Fruit fly (Drosophila melanogaster) whole organism, embryonic: ENCODE measurements around the gene CG31548.

Experiments
- B-H1 ChIP-seq: fragments of 200-800 bp; sonication (Bioruptor generic); IDR thresholded peaks from 3 replicates; pipeline ENCODE4 v1.3.6; 2022; ENCODE audit warnings: missing biosample characterization, missing genetic modification characterization
- CG10147 ChIP-seq: fragments of 200-800 bp; sonication (Bioruptor generic); optimal IDR thresholded peaks from 2 replicates; lab custom pipeline; 2019; ENCODE audit warnings: missing biosample characterization, mild to moderate bottlenecking, missing genetic modification characterization, moderate library complexity
- CG10431 ChIP-seq: fragments of 200-800 bp; sonication (Bioruptor generic); optimal IDR thresholded peaks from 3 replicates; lab custom pipeline; 2018; ENCODE audit warnings: missing biosample characterization, mild to moderate bottlenecking, missing genetic modification characterization
- CG11560 ChIP-seq: fragments of 200-800 bp; sonication (Bioruptor generic); IDR thresholded peaks from 3 replicates; pipeline ENCODE4 v1.3.6; 2022; ENCODE audit warnings: missing biosample characterization, missing genetic modification characterization
- CG12236 ChIP-seq: fragments of 200-800 bp; sonication (Bioruptor generic); optimal IDR thresholded peaks from 2 replicates; lab custom pipeline; 2016; ENCODE audit warnings: missing biosample characterization, missing genetic modification characterization
- CG12744 ChIP-seq: fragments of 200-800 bp; sonication (Bioruptor generic); optimal IDR thresholded peaks from 2 replicates; lab custom pipeline; 2016; ENCODE audit warnings: missing biosample characterization, missing genetic modification characterization
- CG13296 ChIP-seq: fragments of 200-800 bp; sonication (Bioruptor generic); optimal IDR thresholded peaks from 3 replicates; lab custom pipeline; 2018; ENCODE audit warnings: missing biosample characterization, mild to moderate bottlenecking, missing genetic modification characterization
- CG14710 ChIP-seq: fragments of 200-800 bp; sonication (Bioruptor generic); optimal IDR thresholded peaks from 3 replicates; lab custom pipeline; 2019; ENCODE audit warnings: missing biosample characterization, mild to moderate bottlenecking, missing genetic modification characterization, moderate library complexity
- CG15011 ChIP-seq: fragments of 200-800 bp; sonication (Bioruptor generic); optimal IDR thresholded peaks from 3 replicates; lab custom pipeline; 2018; ENCODE audit warnings: missing biosample characterization, mild to moderate bottlenecking, missing genetic modification characterization
- CG15073 ChIP-seq: fragments of 200-800 bp; sonication (Bioruptor generic); optimal IDR thresholded peaks from 2 replicates; lab custom pipeline; 2016; ENCODE audit warnings: missing biosample characterization, missing genetic modification characterization
- CG16815 ChIP-seq: fragments of 200-800 bp; sonication (Bioruptor generic); optimal IDR thresholded peaks from 3 replicates; lab custom pipeline; 2017; ENCODE audit warnings: missing biosample characterization, mild to moderate bottlenecking, missing genetic modification characterization
- CG17359 ChIP-seq: fragments of 200-800 bp; sonication (Bioruptor generic); optimal IDR thresholded peaks from 3 replicates; lab custom pipeline; 2018; ENCODE audit warnings: missing biosample characterization, mild to moderate bottlenecking, missing genetic modification characterization, moderate library complexity
- CG2678 ChIP-seq: fragments of 200-800 bp; sonication (Bioruptor generic); optimal IDR thresholded peaks from 3 replicates; lab custom pipeline; 2019; ENCODE audit warnings: missing biosample characterization, mild to moderate bottlenecking, missing genetic modification characterization, moderate library complexity
- CG2889 ChIP-seq: fragments of 200-800 bp; sonication (Bioruptor generic); IDR thresholded peaks from 3 replicates; pipeline ENCODE4 v1.3.6; 2022; ENCODE audit warnings: missing biosample characterization, missing genetic modification characterization
- CG31224 ChIP-seq: fragments of 200-800 bp; sonication (Bioruptor generic); IDR thresholded peaks from 2 replicates; pipeline ENCODE4 v1.3.6; 2022; ENCODE audit warnings: missing biosample characterization, missing genetic modification characterization
- CG32532 ChIP-seq: fragments of 200-800 bp; sonication (Bioruptor generic); IDR thresholded peaks from 2 replicates; pipeline ENCODE4 v1.3.6; 2022; ENCODE audit warnings: missing biosample characterization, missing genetic modification characterization
- CG3281 ChIP-seq: fragments of 200-800 bp; sonication (Bioruptor generic); optimal IDR thresholded peaks from 3 replicates; lab custom pipeline; 2017; ENCODE audit warnings: missing biosample characterization, mild to moderate bottlenecking, missing genetic modification characterization
- CG33557 ChIP-seq: fragments of 200-800 bp; sonication (Bioruptor generic); optimal IDR thresholded peaks from 2 replicates; lab custom pipeline; 2019; ENCODE audit warnings: missing biosample characterization, mild to moderate bottlenecking, missing genetic modification characterization, moderate library complexity
- CG3847 ChIP-seq: fragments of 200-800 bp; sonication (Bioruptor generic); IDR thresholded peaks from 2 replicates; pipeline ENCODE4 v1.3.6; 2022; ENCODE audit warnings: missing biosample characterization, missing genetic modification characterization
- CG7786 ChIP-seq: fragments of 200-800 bp; sonication (Bioruptor generic); optimal IDR thresholded peaks from 2 replicates; lab custom pipeline; 2016; ENCODE audit warnings: missing biosample characterization, missing genetic modification characterization
- CG7987 ChIP-seq: fragments of 200-800 bp; sonication (Bioruptor generic); optimal IDR thresholded peaks from 2 replicates; lab custom pipeline; 2018; ENCODE audit warnings: missing biosample characterization, mild to moderate bottlenecking, missing genetic modification characterization, moderate library complexity
- CG8765 ChIP-seq: fragments of 200-800 bp; sonication (Bioruptor generic); IDR thresholded peaks from 2 replicates; pipeline ENCODE4 v1.3.6; 2022; ENCODE audit warnings: missing biosample characterization, missing genetic modification characterization
- CG9727 ChIP-seq: fragments of 200-800 bp; sonication (Bioruptor generic); optimal IDR thresholded peaks from 3 replicates; lab custom pipeline; 2017; ENCODE audit warnings: missing biosample characterization, mild to moderate bottlenecking, missing genetic modification characterization
- Fer1 ChIP-seq: fragments of 200-800 bp; sonication (Bioruptor generic); optimal IDR thresholded peaks from 2 replicates; lab custom pipeline; 2017; ENCODE audit warnings: missing biosample characterization, mild to moderate bottlenecking, missing genetic modification characterization
- Fer2 ChIP-seq: fragments of 200-800 bp; sonication (Bioruptor generic); optimal IDR thresholded peaks from 2 replicates; lab custom pipeline; 2018; ENCODE audit warnings: missing biosample characterization, mild to moderate bottlenecking, missing genetic modification characterization, moderate library complexity
- HmgD ChIP-seq: fragments of 200-800 bp; sonication (Bioruptor generic); optimal IDR thresholded peaks from 3 replicates; lab custom pipeline; 2016; ENCODE audit warnings: missing biosample characterization, missing genetic modification characterization
- Hr3 ChIP-seq: fragments of 200-800 bp; sonication (Bioruptor generic); optimal IDR thresholded peaks from 3 replicates; lab custom pipeline; 2016; ENCODE audit warnings: missing biosample characterization, missing genetic modification characterization
- Hr51 ChIP-seq, 2 experiments: fragments of 200-800 bp; sonication (Bioruptor generic); optimal IDR thresholded peaks; 2 replicates in 1 of 2; 3 replicates in 1 of 2; lab custom pipeline; 2016 to 2018; ENCODE audit warnings: missing biosample characterization in 2 of 2, missing genetic modification characterization in 2 of 2, mild to moderate bottlenecking in 1 of 2, moderate library complexity in 1 of 2
- MTF-1 ChIP-seq: fragments of 200-800 bp; sonication (Bioruptor generic); optimal IDR thresholded peaks from 2 replicates; lab custom pipeline; 2018; ENCODE audit warnings: missing biosample characterization, mild to moderate bottlenecking, missing genetic modification characterization, borderline replicate concordance
- Med ChIP-seq: fragments of 200-800 bp; sonication (Bioruptor generic); peaks from one replicate; lab custom pipeline; 2016; ENCODE audit warnings: missing biosample characterization, missing genetic modification characterization, mild to moderate bottlenecking, inconsistent platforms, moderate library complexity
- Myb ChIP-seq: fragments of 200-800 bp; sonication (Bioruptor generic); optimal IDR thresholded peaks from 2 replicates; lab custom pipeline; 2016; ENCODE audit warnings: missing biosample characterization, missing genetic modification characterization
- Poxn ChIP-seq: fragments of 200-800 bp; sonication (Bioruptor generic); IDR thresholded peaks from 2 replicates; pipeline ENCODE4 v1.3.6; 2022; ENCODE audit warnings: missing biosample characterization, missing genetic modification characterization
- Ptx1 ChIP-seq: fragments of 200-800 bp; sonication (Bioruptor generic); IDR thresholded peaks from 2 replicates; pipeline ENCODE4 v1.3.6; 2022; ENCODE audit warnings: missing biosample characterization, missing genetic modification characterization
- Sin3A ChIP-seq: fragments of >200 bp; optimal IDR thresholded peaks from 2 replicates; lab custom pipeline; 2018
- YL-1 ChIP-seq: fragments of 200-800 bp; sonication (Bioruptor generic); optimal IDR thresholded peaks from 3 replicates; lab custom pipeline; 2017; ENCODE audit warnings: missing biosample characterization, mild to moderate bottlenecking, missing genetic modification characterization
- bigmax ChIP-seq: fragments of 200-800 bp; sonication (Bioruptor generic); optimal IDR thresholded peaks from 2 replicates; lab custom pipeline; 2018; ENCODE audit warnings: missing biosample characterization, mild to moderate bottlenecking, missing genetic modification characterization
- cas ChIP-seq: fragments of 200-800 bp; sonication (Bioruptor generic); IDR thresholded peaks from 2 replicates; pipeline ENCODE4 v1.3.6; 2022; ENCODE audit warnings: missing biosample characterization, missing genetic modification characterization
- corto ChIP-seq: fragments of 200-800 bp; sonication (Bioruptor generic); optimal IDR thresholded peaks from 2 replicates; lab custom pipeline; 2016; ENCODE audit warnings: missing biosample characterization, mild to moderate bottlenecking, missing genetic modification characterization, moderate library complexity
- dan ChIP-seq: fragments of 200-800 bp; sonication (Bioruptor generic); IDR thresholded peaks from 2 replicates; pipeline ENCODE4 v1.3.6; 2022; ENCODE audit warnings: missing biosample characterization, missing genetic modification characterization
- gem ChIP-seq: fragments of 200-800 bp; sonication (Bioruptor generic); optimal IDR thresholded peaks from 2 replicates; lab custom pipeline; 2019; ENCODE audit warnings: missing biosample characterization, mild to moderate bottlenecking, missing genetic modification characterization, moderate library complexity
- gsb ChIP-seq: fragments of 200-800 bp; sonication (Bioruptor generic); IDR thresholded peaks from 2 replicates; pipeline ENCODE4 v1.3.6; 2022; ENCODE audit warnings: missing biosample characterization, missing genetic modification characterization
- jumu ChIP-seq: fragments of 200-800 bp; sonication (Bioruptor generic); optimal IDR thresholded peaks from 3 replicates; lab custom pipeline; 2016; ENCODE audit warnings: missing biosample characterization, missing genetic modification characterization
- p53 ChIP-seq: fragments of 200-800 bp; sonication (Bioruptor generic); optimal IDR thresholded peaks from 2 replicates; lab custom pipeline; 2016; ENCODE audit warnings: missing biosample characterization, missing genetic modification characterization
- pho ChIP-seq: fragments of 200-800 bp; sonication (Bioruptor generic); optimal IDR thresholded peaks from 2 replicates; lab custom pipeline; 2016; ENCODE audit warnings: missing biosample characterization, missing genetic modification characterization
- pros ChIP-seq: fragments of 200-800 bp; sonication (Bioruptor generic); optimal IDR thresholded peaks from 3 replicates; lab custom pipeline; 2019; ENCODE audit warnings: missing biosample characterization, mild to moderate bottlenecking, missing genetic modification characterization, moderate library complexity
- slbo ChIP-seq: fragments of 200-800 bp; sonication (Bioruptor generic); IDR thresholded peaks from 2 replicates; pipeline ENCODE4 v1.3.6; 2022; ENCODE audit warnings: missing biosample characterization, missing genetic modification characterization
- sob ChIP-seq: fragments of 200-800 bp; sonication (Bioruptor generic); IDR thresholded peaks from 2 replicates; pipeline ENCODE4 v1.3.6; 2022; ENCODE audit warnings: missing biosample characterization, missing genetic modification characterization
- ssp ChIP-seq: fragments of 200-800 bp; sonication (Bioruptor generic); IDR thresholded peaks from 2 replicates; pipeline ENCODE4 v1.3.6; 2022; ENCODE audit warnings: missing biosample characterization, missing genetic modification characterization
- tll ChIP-seq, 2 experiments: fragments of 200-800 bp in 1 of 2; fragments of >200 bp in 1 of 2; sonication (Bioruptor generic) in 1 of 2; optimal IDR thresholded peaks; 2 replicates each; lab custom pipeline; 2017 to 2019; ENCODE audit warnings: missing biosample characterization in 2 of 2, missing genetic modification characterization in 2 of 2, mild to moderate bottlenecking in 1 of 2, moderate library complexity in 1 of 2
- tup ChIP-seq: fragments of 200-800 bp; sonication (Bioruptor generic); optimal IDR thresholded peaks from 2 replicates; lab custom pipeline; 2016; ENCODE audit warnings: missing biosample characterization, mild to moderate bottlenecking, missing genetic modification characterization, moderate library complexity
- vvl ChIP-seq: fragments of 200-800 bp; sonication (Bioruptor generic); IDR thresholded peaks from 2 replicates; pipeline ENCODE4 v1.3.6; 2022; ENCODE audit warnings: missing biosample characterization, missing genetic modification characterization
- wdn ChIP-seq: fragments of 200-800 bp; sonication (Bioruptor generic); IDR thresholded peaks from 2 replicates; pipeline ENCODE4 v1.3.6; 2022; ENCODE audit warnings: missing biosample characterization, missing genetic modification characterization

Gene CG31548

DNA sequence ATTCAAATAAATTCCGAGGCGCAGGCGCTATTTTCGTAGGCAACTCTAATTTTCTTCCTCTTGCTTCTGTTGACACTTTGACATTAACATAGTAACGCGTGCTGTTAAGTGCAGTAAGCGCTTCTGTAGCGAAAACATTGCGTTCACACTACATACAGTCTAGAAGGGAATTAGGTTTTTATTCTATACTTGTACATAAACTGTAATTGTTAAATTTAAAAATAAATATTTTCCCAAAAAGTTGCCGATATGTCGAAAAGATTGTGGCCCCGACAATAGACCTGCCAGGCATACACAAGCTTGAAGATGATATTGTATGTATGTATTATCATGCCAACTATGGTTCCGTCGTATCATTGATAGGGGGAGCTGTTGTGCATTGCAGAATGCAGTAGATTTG, 30.2 kb downstream of the CG31548 start, which contains the start of gene asl (continued):
- TF ChIP-seq B-H1 (GFP tag; lab: Robert Waterston, UW) (no peak), CG31224 (GFP tag; lab: Robert Waterston, UW) (peak; percentile 42; the same call in 1 of the 2 replicates), pros (GFP tag; lab: Kevin White, UChicago) (no peak), ssp (GFP tag; lab: Robert Waterston, UW) (peak; percentile 96), CG33557 (GFP tag; lab: Kevin White, UChicago) (peak; percentile 42), Hr3 (GFP tag; lab: Kevin White, UChicago) (peak; percentile 64), slbo (peak; percentile 62), CG15073 (GFP tag; lab: Kevin White, UChicago) (no peak), Fer2 (tag; lab: Kevin White, UChicago) (peak; percentile 43), CG9727 (peak; percentile 41), Poxn (GFP tag; lab: Robert Waterston, UW) (no peak), CG14710 (peak; percentile 88), Fer1 (GFP tag; lab: Kevin White, UChicago) (peak; percentile 68), MTF-1 (GFP tag; lab: Kevin White, UChicago) (no peak), wdn (GFP tag; lab: Robert Waterston, UW) (no peak), tup (GFP tag; lab: Kevin White, UChicago) (peak; percentile 9), CG2889 (no peak), bigmax (GFP tag; lab: Kevin White, UChicago) (no peak), cas (GFP tag; lab: Robert Waterston, UW) (no peak), jumu (peak; percentile 30), tll (GFP tag; optimal IDR thresholded peaks at IDR 0.05; lab: Kevin White, UChicago) (no peak), CG3281 (GFP tag; lab: Kevin White, UChicago) (peak; percentile 61), CG7786 (GFP tag; lab: Kevin White, UChicago) (peak; percentile 22), CG11560 (tag; lab: Robert Waterston, UW) (no peak), dan (GFP tag; lab: Robert Waterston, UW) (no peak), HmgD (GFP tag; lab: Kevin White, UChicago) (no peak), gem (tag; lab: Kevin White, UChicago) (peak; percentile 79), vvl (GFP tag; lab: Robert Waterston, UW) (peak; percentile 69), gsb (GFP tag; lab: Robert Waterston, UW) (no peak), Med (GFP tag; lab: Kevin White, UChicago) (peak; percentile 91), sob (peak; percentile 48; the same call in 1 of the 2 replicates), CG17359 (tag; lab: Kevin White, UChicago) (peak; percentile 70), YL-1 (GFP tag; lab: Kevin White, UChicago) (peak; percentile 91), Ptx1 (GFP tag; lab: Robert Waterston, UW) (peak; percentile 65), corto (GFP tag; lab: Kevin White, UChicago) (peak; percentile 25), CG16815 (GFP tag; lab: Kevin White, UChicago) (peak; percentile 39), CG12744 (GFP tag; lab: Kevin White, UChicago) (peak; percentile 32), CG10431 (GFP tag; lab: Kevin White, UChicago) (peak; percentile 48), Myb (GFP tag; lab: Kevin White, UChicago) (peak; percentile 44), Hr51 (GFP tag; optimal IDR thresholded peaks at IDR 0.05; lab: Kevin White, UChicago) (no peak), CG7987 (GFP tag; lab: Kevin White, UChicago) (peak; percentile 38), pho (GFP tag; lab: Kevin White, UChicago) (peak; percentile 33), CG10147 (GFP tag; lab: Kevin White, UChicago) (peak; percentile 27), CG12236 (GFP tag; lab: Kevin White, UChicago) (no peak), CG3847 (GFP tag; lab: Robert Waterston, UW) (peak; percentile 55), CG32532 (peak; percentile 76), CG13296 (GFP tag; lab: Kevin White, UChicago) (peak; percentile 52), Sin3A (lab: Kevin White, UChicago) (peak; percentile 74), CG15011 (GFP tag; lab: Kevin White, UChicago) (no peak), p53 (GFP tag; lab: Kevin White, UChicago) (no peak), CG2678 (tag; lab: Kevin White, UChicago) (no peak), CG8765 (GFP tag; lab: Robert Waterston, UW) (peak; percentile 63)
